Fruit fly (Drosophila melanogaster): ENCODE measurements around the gene CG13693.

Gene CG13693

DNA sequence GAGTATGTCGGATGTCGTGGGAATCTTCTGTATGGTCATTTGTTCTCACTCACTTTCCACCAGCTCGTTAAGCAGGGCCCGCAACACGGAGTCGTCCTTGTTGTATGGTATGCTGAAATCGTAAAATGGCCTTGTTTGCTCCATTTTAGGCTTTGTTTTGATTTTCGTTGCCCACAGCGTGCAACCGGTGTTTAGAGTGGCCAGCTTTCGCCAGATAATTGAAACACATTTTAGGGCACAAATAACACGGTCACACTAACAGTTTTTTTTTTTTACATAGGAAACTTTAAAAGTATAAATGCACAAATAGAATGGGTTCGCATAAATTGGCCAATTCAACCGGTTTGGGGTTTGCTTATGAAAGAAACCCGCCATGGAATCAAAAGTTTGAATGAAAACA is 19.9 kb downstream of the CG13693 start, which contains the start of gene Rpp30 (continued):
- TF ChIP-seq CG16813 (GFP tag; IDR thresholded peaks at IDR 0.05; ENCODE audit: partially characterized antibody) (no peak), CG3847 (GFP tag; IDR thresholded peaks at IDR 0.05) (peak; percentile 65), CHES-1-like (GFP tag; optimal IDR thresholded peaks at IDR 0.05) (no peak), gcm2 (GFP tag; optimal IDR thresholded peaks at IDR 0.05) (no peak), PHDP (tag; optimal IDR thresholded peaks at IDR 0.05) (no peak), Meics (GFP tag; optimal IDR thresholded peaks at IDR 0.05) (no peak), ato (GFP tag; IDR thresholded peaks at IDR 0.05; ENCODE audit: partially characterized antibody) (0 out of 2 replicates have a peak, but pooled peaks have one; percentile 20)

DNA sequence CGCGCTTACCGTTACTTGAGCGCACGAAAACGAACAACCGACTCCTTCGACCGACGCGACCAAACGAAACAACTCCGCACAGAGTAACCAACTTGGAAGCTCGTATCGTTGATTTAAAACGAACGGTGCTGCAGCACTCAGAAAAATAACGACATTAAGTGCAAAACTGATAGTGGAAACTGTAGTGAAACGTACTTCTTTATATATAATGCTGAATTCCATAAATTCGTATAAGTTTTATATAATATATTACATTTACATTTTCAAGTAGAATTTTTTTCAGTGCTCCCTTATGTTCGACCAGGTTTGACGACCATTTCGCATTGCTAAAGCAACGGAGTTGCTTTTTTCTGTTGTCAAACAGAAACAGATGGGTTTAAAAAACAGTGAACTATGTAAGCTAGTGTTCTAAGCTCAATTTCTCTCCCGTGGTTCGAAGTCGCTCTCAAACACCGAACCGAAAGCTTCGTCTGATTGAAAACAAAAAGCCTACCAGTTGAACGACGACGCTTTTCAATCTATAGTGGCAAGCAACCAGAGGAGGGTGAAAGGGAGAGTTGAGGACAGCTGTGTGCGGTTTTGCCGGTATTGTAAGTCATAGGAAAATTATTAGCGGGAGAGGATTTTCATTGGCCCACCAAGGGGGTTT is 35.3 kb downstream of the CG13693 start, which contains the start of gene CG17075:
TSS of gene CG17075 (minus strand) at position 65 of the 649 bp plus-strand sequence.
- peak; percentile 65; the same call in 1 of the 2 replicates for TF ChIP-seq gt (GFP tag; IDR thresholded peaks at IDR 0.05)
- peak; percentile 91 for TF ChIP-seq Gug (GFP tag; IDR thresholded peaks at IDR 0.05)
- peak; percentile 41 for TF ChIP-seq ftz-f1 (GFP tag; optimal IDR thresholded peaks at IDR 0.05)
- peak; percentile 89 for TF ChIP-seq Chrac-16 (GFP tag; optimal IDR thresholded peaks at IDR 0.05)
- peak; percentile 93 for TF ChIP-seq zfh1 (GFP tag; IDR thresholded peaks at IDR 0.05)
- TF ChIP-seq Dll (GFP tag; IDR thresholded peaks at IDR 0.05; ENCODE audit: partially characterized antibody): no peak
- peak; percentile 97 for TF ChIP-seq Oaz (GFP tag; IDR thresholded peaks at IDR 0.05)
- TF ChIP-seq CG15696 (tag; optimal IDR thresholded peaks at IDR 0.05): peak; percentile 55
- no peak for TF ChIP-seq CG14860 (GFP tag; IDR thresholded peaks at IDR 0.05; ENCODE audit: partially characterized antibody)
- TF ChIP-seq insv (GFP tag; optimal IDR thresholded peaks at IDR 0.05): peak in 1 of 2 experiments; percentile 49
- TF ChIP-seq en (GFP tag; optimal IDR thresholded peaks at IDR 0.05): peak; percentile 16
- no peak for TF ChIP-seq tna (GFP tag; IDR thresholded peaks at IDR 0.05; ENCODE audit: partially characterized antibody)
- peak; percentile 81 for TF ChIP-seq Mad (GFP tag; optimal IDR thresholded peaks at IDR 0.05)
- peak; percentile 79 for TF ChIP-seq exex (tag; optimal IDR thresholded peaks at IDR 0.05)
- TF ChIP-seq Drgx (GFP tag; IDR thresholded peaks at IDR 0.05): peak; percentile 95
- peak; percentile 96 for TF ChIP-seq fd3F (GFP tag; optimal IDR thresholded peaks at IDR 0.05)
- TF ChIP-seq crc (GFP tag; optimal IDR thresholded peaks at IDR 0.05): peak; percentile 51
- peak; percentile 93 for TF ChIP-seq ken (GFP tag; IDR thresholded peaks at IDR 0.05)
- peak; percentile 96 for TF ChIP-seq CG11695 (GFP tag; IDR thresholded peaks at IDR 0.05)
- peak; percentile 94 for TF ChIP-seq B-H1 (GFP tag; IDR thresholded peaks at IDR 0.05)
- TF ChIP-seq al (GFP tag; IDR thresholded peaks at IDR 0.05): peak; percentile 91
- no peak for TF ChIP-seq CG7745 (tag; optimal IDR thresholded peaks at IDR 0.05)
- TF ChIP-seq CG9876 (GFP tag; optimal IDR thresholded peaks at IDR 0.05): no peak
- no peak for TF ChIP-seq ash1 (GFP tag; optimal IDR thresholded peaks at IDR 0.05)
- TF ChIP-seq CG16863 (GFP tag; optimal IDR thresholded peaks at IDR 0.05): peak; percentile 65
- peak; percentile 91 for TF ChIP-seq oc (tag; optimal IDR thresholded peaks at IDR 0.05)
- peak; percentile 89 for TF ChIP-seq CG6813 (GFP tag; optimal IDR thresholded peaks at IDR 0.05)
- TF ChIP-seq CG32772 (GFP tag; IDR thresholded peaks at IDR 0.05): peak; percentile 97
- peak; percentile 97 for TF ChIP-seq CG2678 (tag; optimal IDR thresholded peaks at IDR 0.05)
- peak; percentile 77 for TF ChIP-seq CG11696 (GFP tag; IDR thresholded peaks at IDR 0.05)
- peak; percentile 71 for TF ChIP-seq bab2 (GFP tag; optimal IDR thresholded peaks at IDR 0.05)
- TF ChIP-seq Ptx1 (GFP tag; IDR thresholded peaks at IDR 0.05): peak; percentile 97
- TF ChIP-seq CG4404 (GFP tag; IDR thresholded peaks at IDR 0.05): peak; percentile 76
- peak in 1 of 2 experiments; percentile 93 for TF ChIP-seq Eip74EF (GFP tag; optimal IDR thresholded peaks at IDR 0.05)
- peak; percentile 95 for TF ChIP-seq slou (GFP tag; optimal IDR thresholded peaks at IDR 0.05)
- peak; percentile 89 for TF ChIP-seq ewg (GFP tag; optimal IDR thresholded peaks at IDR 0.05)
- TF ChIP-seq crol (GFP tag; IDR thresholded peaks at IDR 0.05): 0 out of 2 replicates have a peak, but pooled peaks have one; percentile 24
- TF ChIP-seq h (optimal IDR thresholded peaks at IDR 0.05): no peak
- no peak; the same call in 2 of the 3 replicates for TF ChIP-seq z (GFP tag; IDR thresholded peaks at IDR 0.05)
- TF ChIP-seq vvl (GFP tag; IDR thresholded peaks at IDR 0.05): peak; percentile 98
- no peak for TF ChIP-seq bbx (GFP tag; IDR thresholded peaks at IDR 0.05; ENCODE audit: partially characterized antibody)
- peak; percentile 86 for TF ChIP-seq tup (GFP tag; optimal IDR thresholded peaks at IDR 0.05)

All from whole organism, embryonic.